Worm (Caenorhabditis elegans): ENCODE measurements around the gene F32A5.4.

- TF ChIP-seq unc-62 (GFP tag; optimal IDR thresholded peaks at IDR 0.05), result no peak
- no peak for TF ChIP-seq snpc-4 (tag; optimal IDR thresholded peaks at IDR 0.05)
- TF ChIP-seq ztf-11 (tag; optimal IDR thresholded peaks at IDR 0.05), result no peak
- TF ChIP-seq elt-3 (tag; optimal IDR thresholded peaks at IDR 0.05), result no peak
- TF ChIP-seq tbx-8 (GFP tag; optimal IDR thresholded peaks at IDR 0.05), result no peak
- no peak for TF ChIP-seq bed-3 (GFP tag; optimal IDR thresholded peaks at IDR 0.05)
- no peak for TF ChIP-seq hlh-1 (tag; optimal IDR thresholded peaks at IDR 0.05)
- TF ChIP-seq elt-1 (tag; optimal IDR thresholded peaks at IDR 0.05; ENCODE audit: borderline replicate concordance, insufficient read depth), result no peak
- no peak for TF ChIP-seq unc-39 (tag; optimal IDR thresholded peaks at IDR 0.05)
- TF ChIP-seq nhr-76 (tag; optimal IDR thresholded peaks at IDR 0.05), result no peak
- TF ChIP-seq mep-1 (tag; optimal IDR thresholded peaks at IDR 0.05), result no peak
- TF ChIP-seq sem-2 (GFP tag; optimal IDR thresholded peaks at IDR 0.05), result no peak
Observed at ce11 chrII:7224074-7224473, 4.9 kb upstream of the F32A5.4 start.

Data from whole organism, mixed stage, embryonic.